Worm (Caenorhabditis elegans): ENCODE data around the gene C08B6.18.

ce11 chrV:10120898-10121297, 13.0 kb downstream of the C08B6.18 start, which contains the start of gene srxa-18:
- TF ChIP-seq flt-1 (GFP tag; IDR thresholded peaks at IDR 0.05), result no peak
- TF ChIP-seq cog-1 (tag; optimal IDR thresholded peaks at IDR 0.05), result no peak
- no peak for TF ChIP-seq med-1 (GFP tag; optimal IDR thresholded peaks at IDR 0.05; ENCODE audit: insufficient read depth)
- no peak for TF ChIP-seq ztf-23 (GFP tag; IDR thresholded peaks at IDR 0.05)
- TF ChIP-seq ref-1 (GFP tag; conservative IDR thresholded peaks at IDR 0.05), result no peak
- TF ChIP-seq ztf-29 (GFP tag; IDR thresholded peaks at IDR 0.05), result no peak
- TF ChIP-seq tab-1 (GFP tag; IDR thresholded peaks at IDR 0.05), result no peak
